Fruit fly (Drosophila melanogaster) S2 (cell line): Measurements from ENCODE around the gene CG46507.
"Not testable (repeated sequence)": the region's sequence is repeated elsewhere in the genome, so short reads cannot be mapped to it uniquely, and the experiment has no call there.

Experiments
- CG8478 ChIP-seq: fragments of >200 bp; optimal IDR thresholded peaks from 2 replicates; lab custom pipeline; 2018
- CTCF ChIP-seq, 2 experiments: fragments of >200 bp; optimal IDR thresholded peaks; 2 replicates each; lab custom pipeline; 2018

DNA sequence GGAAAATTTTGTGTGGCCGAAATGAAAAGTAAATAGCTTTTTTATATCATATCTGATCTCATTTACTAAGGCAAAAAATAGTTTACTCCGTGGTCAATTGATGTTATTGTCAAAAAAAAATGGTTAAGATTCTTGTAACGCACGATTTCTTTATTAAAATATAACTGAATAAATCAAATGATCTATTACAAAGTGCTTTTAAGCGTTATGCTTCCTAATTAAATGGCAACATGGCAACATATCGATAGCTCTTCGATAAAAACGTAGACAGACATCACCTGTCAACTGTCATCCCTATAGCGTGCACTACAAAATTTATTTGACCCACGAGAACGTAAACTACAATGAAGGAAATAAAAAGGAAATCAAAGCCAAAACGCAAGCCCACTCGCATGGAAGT, 10.2 kb upstream of the CG46507 start, which contains the start of gene CG46505:
- TF ChIP-seq CG8478; CTCF (optimal IDR thresholded peaks at IDR 0.05; lab: Kevin White, UChicago): not testable (repeated sequence)
